Worm (Caenorhabditis elegans) whole organism, young adult: ENCODE results near the gene C23H4.8.
A peak's percentile ranks its signal among the peaks of the same experiment; 100 is the strongest.

ENCODE experiments used
- B0019.2 ChIP-seq: fragments of 200-800 bp; sonication (Bioruptor generic); conservative IDR thresholded peaks from 2 replicates; pipeline ENCODE4 v1.3.6; 2022; ENCODE audit warnings: missing genetic modification reagents, missing genetic modification characterization, missing compliant biosample characterization
- B0336.3 ChIP-seq: fragments of 200-800 bp; sonication (Bioruptor generic); IDR thresholded peaks from 2 replicates; pipeline ENCODE4 v1.3.6; 2022; ENCODE audit warnings: missing genetic modification characterization, missing compliant biosample characterization
- C17E4.6 ChIP-seq: fragments of 200-800 bp; sonication (Bioruptor generic); IDR thresholded peaks from 2 replicates; pipeline ENCODE4 v1.3.6; 2022; ENCODE audit warnings: missing genetic modification reagents, missing genetic modification characterization, missing compliant biosample characterization
- D2030.7 ChIP-seq: fragments of 200-800 bp; sonication (Bioruptor generic); IDR thresholded peaks from 2 replicates; pipeline ENCODE4 v1.3.6; 2022; ENCODE audit warnings: missing genetic modification reagents, missing genetic modification characterization, missing compliant biosample characterization
- F10E7.11 ChIP-seq: sonication (generic microtip); optimal IDR thresholded peaks from 2 replicates; lab custom pipeline; 2017; ENCODE audit warnings: mild to moderate bottlenecking, missing genetic modification characterization, moderate library complexity, missing compliant biosample characterization
- F22D6.2 ChIP-seq: sonication (generic microtip); optimal IDR thresholded peaks from 2 replicates; lab custom pipeline; 2016; ENCODE audit warnings: mild to moderate bottlenecking, missing genetic modification characterization, missing compliant biosample characterization
- F23B12.7 ChIP-seq: sonication (generic microtip); optimal IDR thresholded peaks from 2 replicates; lab custom pipeline; 2017; ENCODE audit warnings: missing genetic modification characterization, mild to moderate bottlenecking, missing compliant biosample characterization, antibody characterized with exemption, moderate library complexity; ENCODE audit not compliant: insufficient read depth
- F52B5.7 ChIP-seq: sonication (generic microtip); optimal IDR thresholded peaks from 2 replicates; lab custom pipeline; 2016; ENCODE audit warnings: mild to moderate bottlenecking, missing genetic modification characterization, missing compliant biosample characterization
- F57C9.4 ChIP-seq: sonication (generic microtip); optimal IDR thresholded peaks from 2 replicates; lab custom pipeline; 2017; ENCODE audit warnings: mild to moderate bottlenecking, missing genetic modification characterization, missing compliant biosample characterization
- K11D2.4 ChIP-seq: fragments of 200-800 bp; sonication (Bioruptor generic); IDR thresholded peaks from 2 replicates; pipeline ENCODE4 v1.3.6; 2022; ENCODE audit warnings: missing genetic modification reagents, missing genetic modification characterization, missing compliant biosample characterization
- K12H6.12 ChIP-seq: fragments of 200-800 bp; sonication (Bioruptor generic); optimal IDR thresholded peaks from 2 replicates; lab custom pipeline; 2018; ENCODE audit warnings: mild to moderate bottlenecking, missing genetic modification characterization, missing compliant biosample characterization
- Y53G8AR.9 ChIP-seq: fragments of 200-800 bp; sonication (Bioruptor generic); conservative IDR thresholded peaks from 2 replicates; pipeline ENCODE4 v1.3.6; 2022; ENCODE audit warnings: missing genetic modification reagents, missing genetic modification characterization, missing compliant biosample characterization
- Y56A3A.18 ChIP-seq: fragments of 200-800 bp; sonication (Bioruptor generic); IDR thresholded peaks from 2 replicates; pipeline ENCODE4 v1.3.6; 2022; ENCODE audit warnings: missing genetic modification reagents, missing genetic modification characterization, missing compliant biosample characterization
- Y95B8A.8 ChIP-seq: fragments of 200-800 bp; sonication (Bioruptor generic); IDR thresholded peaks from 2 replicates; pipeline ENCODE4 v1.3.6; 2022; ENCODE audit warnings: missing genetic modification reagents, missing genetic modification characterization, missing compliant biosample characterization
- ama-1 ChIP-seq, 3 experiments: fragments of 150-350 bp in 1 of 3; sonication (generic microtip) in 2 of 3; optimal IDR thresholded peaks; 2 replicates each; lab custom pipeline; 2014 to 2018; ENCODE audit warnings: missing biosample characterization in 2 of 3, missing genetic modification characterization in 2 of 3, missing genetic modification reagents in 2 of 3
- attf-6 ChIP-seq: fragments of 200-800 bp; sonication (Bioruptor generic); IDR thresholded peaks from 2 replicates; pipeline ENCODE4 v1.3.6; 2022; ENCODE audit warnings: missing genetic modification reagents, missing genetic modification characterization, missing compliant biosample characterization
- cebp-1 ChIP-seq, 2 experiments: fragments of 200-800 bp in 1 of 2; sonication (Bioruptor generic) in 1 of 2; sonication (generic microtip) in 1 of 2; IDR thresholded peaks in 1 of 2; optimal IDR thresholded peaks in 1 of 2; 2 replicates each; pipeline versions ENCODE4 v1.3.6 to Lab custom; 2017 to 2022; ENCODE audit warnings: missing compliant biosample characterization in 2 of 2, missing genetic modification characterization in 2 of 2, mild to moderate bottlenecking in 1 of 2, missing genetic modification reagents in 1 of 2, moderate library complexity in 1 of 2
- cebp-2 ChIP-seq: fragments of 200-800 bp; sonication (Bioruptor generic); IDR thresholded peaks from 2 replicates; pipeline ENCODE4 v1.3.6; 2022; ENCODE audit warnings: missing genetic modification characterization, missing compliant biosample characterization
- ceh-40 ChIP-seq: fragments of 200-800 bp; sonication (Bioruptor generic); IDR thresholded peaks from 2 replicates; pipeline ENCODE4 v1.3.6; 2022; ENCODE audit warnings: missing genetic modification characterization, missing compliant biosample characterization
- chd-7 ChIP-seq: sonication (generic microtip); optimal IDR thresholded peaks from 2 replicates; lab custom pipeline; 2016; ENCODE audit warnings: mild to moderate bottlenecking, missing genetic modification characterization, moderate library complexity, missing compliant biosample characterization
- dpl-1 ChIP-seq: fragments of 150-350 bp; optimal IDR thresholded peaks from 2 replicates; lab custom pipeline; 2014; ENCODE audit warnings: missing biosample characterization, missing genetic modification reagents, missing genetic modification characterization
- egl-18 ChIP-seq: fragments of 200-800 bp; sonication (Bioruptor generic); IDR thresholded peaks from 2 replicates; pipeline ENCODE4 v1.3.6; 2022; ENCODE audit warnings: missing genetic modification reagents, missing genetic modification characterization, missing compliant biosample characterization
- ekl-4 ChIP-seq: fragments of 200-800 bp; sonication (Bioruptor generic); IDR thresholded peaks from 2 replicates; pipeline ENCODE4 v1.3.6; 2022; ENCODE audit warnings: missing genetic modification reagents, missing genetic modification characterization, missing compliant biosample characterization
- hrde-1 ChIP-seq: sonication (generic microtip); optimal IDR thresholded peaks from 2 replicates; lab custom pipeline; 2016; ENCODE audit warnings: missing genetic modification characterization, mild to moderate bottlenecking, missing compliant biosample characterization, moderate library complexity, missing genotype, missing genetic modification reagents, borderline replicate concordance
- hsf-1 ChIP-seq: fragments of 200-800 bp; sonication (Bioruptor generic); IDR thresholded peaks from 2 replicates; pipeline ENCODE4 v1.3.6; 2022; ENCODE audit warnings: missing genetic modification reagents, missing genetic modification characterization, missing compliant biosample characterization
- lag-1 ChIP-seq: fragments of 200-800 bp; sonication (Bioruptor generic); IDR thresholded peaks from 2 replicates; pipeline ENCODE4 v1.3.6; 2022; ENCODE audit warnings: missing genetic modification reagents, missing genetic modification characterization, missing compliant biosample characterization
- lin-26 ChIP-seq: fragments of 200-800 bp; sonication (Bioruptor generic); IDR thresholded peaks from 2 replicates; pipeline ENCODE4 v1.3.6; 2022; ENCODE audit warnings: missing genetic modification reagents, missing genetic modification characterization, missing compliant biosample characterization
- lin-54 ChIP-seq: fragments of 200-800 bp; sonication (Bioruptor generic); optimal IDR thresholded peaks from 2 replicates; lab custom pipeline; 2018; ENCODE audit warnings: mild to moderate bottlenecking, missing genetic modification characterization, missing compliant biosample characterization
- lsy-27 ChIP-seq: sonication (generic microtip); optimal IDR thresholded peaks from 2 replicates; lab custom pipeline; 2017; ENCODE audit warnings: missing genetic modification characterization, mild to moderate bottlenecking, missing compliant biosample characterization, antibody characterized with exemption, missing genotype, borderline replicate concordance; ENCODE audit not compliant: insufficient read depth
- nfya-2 ChIP-seq: fragments of 200-800 bp; sonication (Bioruptor generic); IDR thresholded peaks from 2 replicates; pipeline ENCODE4 v1.3.6; 2022; ENCODE audit warnings: missing genetic modification reagents, missing genetic modification characterization, missing compliant biosample characterization
- nfyb-1 ChIP-seq: fragments of 200-800 bp; sonication (Bioruptor generic); IDR thresholded peaks from 2 replicates; pipeline ENCODE4 v1.3.6; 2022; ENCODE audit warnings: missing genetic modification reagents, missing genetic modification characterization, missing compliant biosample characterization
- nhr-179 ChIP-seq: sonication (generic microtip); optimal IDR thresholded peaks from 2 replicates; lab custom pipeline; 2016; ENCODE audit warnings: mild to moderate bottlenecking, missing genetic modification characterization, missing compliant biosample characterization
- pbrm-1 ChIP-seq: fragments of 200-800 bp; sonication (Bioruptor generic); IDR thresholded peaks from 2 replicates; pipeline ENCODE4 v1.3.6; 2022; ENCODE audit warnings: missing genetic modification reagents, missing genetic modification characterization, missing compliant biosample characterization
- rcor-1 ChIP-seq: fragments of 200-800 bp; sonication (Bioruptor generic); IDR thresholded peaks from 2 replicates; pipeline ENCODE4 v1.3.6; 2022; ENCODE audit warnings: missing genetic modification reagents, missing genetic modification characterization, missing compliant biosample characterization
- repo-1 ChIP-seq: sonication (generic microtip); optimal IDR thresholded peaks from 2 replicates; lab custom pipeline; 2017; ENCODE audit warnings: mild to moderate bottlenecking, missing genetic modification characterization, missing compliant biosample characterization
- rpc-1 ChIP-seq, 2 experiments: fragments of 150-350 bp in 1 of 2; sonication (generic microtip) in 1 of 2; optimal IDR thresholded peaks; 2 replicates each; lab custom pipeline; 2014 to 2018; ENCODE audit warnings: missing biosample characterization in 1 of 2, missing genetic modification characterization in 1 of 2, missing genetic modification reagents in 1 of 2, missing genotype in 1 of 2
- sdz-38 ChIP-seq: sonication (generic microtip); optimal IDR thresholded peaks from 2 replicates; lab custom pipeline; 2016; ENCODE audit warnings: missing genotype, missing genetic modification characterization, missing compliant biosample characterization
- sptf-2 ChIP-seq: fragments of 200-800 bp; sonication (Bioruptor generic); optimal IDR thresholded peaks from 2 replicates; lab custom pipeline; 2018; ENCODE audit warnings: mild to moderate bottlenecking, missing genetic modification characterization, missing compliant biosample characterization
- tbp1 ChIP-seq: fragments of 200-800 bp; sonication (Bioruptor generic); optimal IDR thresholded peaks from 2 replicates; lab custom pipeline; 2018; ENCODE audit warnings: mild to moderate bottlenecking, missing genetic modification characterization, missing compliant biosample characterization
- tbx-9 ChIP-seq: sonication (generic microtip); optimal IDR thresholded peaks from 2 replicates; lab custom pipeline; 2016; ENCODE audit warnings: borderline replicate concordance, missing genetic modification characterization, inconsistent platforms, missing compliant biosample characterization
- unc-62 ChIP-seq: fragments of 150-350 bp; optimal IDR thresholded peaks from 2 replicates; lab custom pipeline; 2014; ENCODE audit warnings: missing biosample characterization, missing genetic modification reagents, missing genetic modification characterization
- ztf-18 ChIP-seq: sonication (generic microtip); optimal IDR thresholded peaks from 2 replicates; lab custom pipeline; 2016; ENCODE audit warnings: missing genotype, mild to moderate bottlenecking, missing genetic modification characterization, missing compliant biosample characterization
- ztf-26 ChIP-seq: sonication (generic microtip); optimal IDR thresholded peaks from 2 replicates; lab custom pipeline; 2017; ENCODE audit warnings: missing genetic modification characterization, missing compliant biosample characterization

C23H4.8 gene

DNA sequence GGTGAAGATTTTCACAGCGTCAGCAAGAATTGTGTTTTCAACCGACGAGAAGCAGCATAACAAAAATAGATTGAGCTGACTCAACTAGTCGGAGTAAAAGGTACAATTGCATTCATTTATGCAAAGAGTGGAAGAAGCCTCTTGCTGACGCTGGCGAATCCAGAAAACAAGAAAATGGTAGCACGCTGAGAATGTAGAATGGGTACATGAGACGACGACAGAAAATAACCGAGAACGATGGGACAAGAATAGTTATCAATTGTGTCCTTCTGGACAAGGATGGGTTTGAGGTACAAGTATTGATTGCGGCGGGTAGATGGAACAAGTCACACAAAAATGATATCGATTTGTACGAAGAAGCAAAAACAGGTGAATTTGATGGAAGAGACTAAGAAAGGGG lies 47.7 kb upstream of the C23H4.8 start:
- 0 out of 2 replicates have a peak, but pooled peaks have one; percentile 18 for TF ChIP-seq C17E4.6 (GFP tag; lab: Robert Waterston, UW)
- 0 out of 2 replicates have a peak, but pooled peaks have one; percentile 48 for TF ChIP-seq attf-6 (GFP tag; lab: Robert Waterston, UW)
- TF ChIP-seq nfya-2 (GFP tag; lab: Robert Waterston, UW): 0 out of 2 replicates have a peak, but pooled peaks have one; percentile 16
- TF ChIP-seq chd-7: peak; percentile 34
- TF ChIP-seq K12H6.12 (tag; lab: Kevin White, UChicago): no peak
- 0 out of 2 replicates have a peak, but pooled peaks have one; percentile 9 for TF ChIP-seq Y53G8AR.9
- TF ChIP-seq unc-62 (GFP tag; lab: Kevin White, UChicago): no peak
- 0 out of 2 replicates have a peak, but pooled peaks have one; percentile 16 for TF ChIP-seq nfyb-1
- peak; percentile 53; the same call in 1 of the 2 replicates for TF ChIP-seq egl-18 (GFP tag; lab: Robert Waterston, UW)

DNA sequence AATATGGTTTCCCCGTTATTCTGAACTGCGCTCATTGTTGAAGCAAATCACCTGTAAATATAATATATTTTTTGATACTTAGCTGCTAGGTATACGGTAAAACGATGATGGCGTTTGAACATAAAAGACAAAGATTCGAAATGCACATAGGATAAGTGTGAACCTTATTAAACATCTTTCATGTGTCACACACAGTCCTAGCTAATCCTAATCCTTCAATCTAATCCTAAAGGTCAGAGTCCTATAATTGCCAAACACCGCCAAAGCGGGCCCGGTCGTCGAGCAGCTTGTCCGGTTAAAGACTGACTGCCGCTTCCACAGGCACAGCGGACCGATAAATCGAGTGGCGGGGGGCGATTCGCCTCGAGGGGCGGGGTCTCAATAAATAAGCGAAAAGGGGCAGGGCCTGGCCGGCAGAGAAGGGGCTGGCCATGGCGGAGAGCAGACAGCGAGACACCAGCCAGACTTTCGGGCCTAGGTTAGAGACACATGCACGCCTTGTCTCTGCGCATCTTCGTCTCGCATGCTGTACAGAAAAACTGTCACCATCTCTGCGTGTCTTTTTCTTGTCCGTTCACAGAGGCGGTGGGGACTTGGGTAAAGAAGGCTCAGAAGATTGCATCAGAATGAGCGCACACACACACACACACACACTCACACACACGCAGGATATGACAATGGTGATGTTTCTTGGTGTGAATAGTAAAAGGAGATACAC lies 45.3 kb upstream of the C23H4.8 start, which contains the start of gene F57G12.1:
Gene F57G12.1 (minus strand): TSS at position 51 of the 718 bp plus-strand sequence.
- TF ChIP-seq K11D2.4 (peak; percentile 57; the same call in 1 of the 2 replicates), F57C9.4 (no peak), lin-54 (GFP tag; lab: Kevin White, UChicago) (no peak), nhr-179 (tag; lab: Kevin White, UChicago) (no peak), cebp-2 (no peak), F22D6.2 (tag; lab: Kevin White, UChicago) (no peak), hrde-1 (tag; lab: Kevin White, UChicago) (no peak), ekl-4 (0 out of 2 replicates have a peak, but pooled peaks have one; percentile 46), sptf-2 (GFP tag; lab: Kevin White, UChicago) (peak; percentile 82), pbrm-1 (GFP tag; lab: Robert Waterston, UW) (0 out of 2 replicates have a peak, but pooled peaks have one; percentile 47), F10E7.11 (tag; lab: Kevin White, UChicago) (no peak), lin-26 (GFP tag; lab: Robert Waterston, UW) (no peak), F23B12.7 (tag; lab: Kevin White, UChicago) (peak; percentile 1), B0336.3 (peak; percentile 58; the same call in 1 of the 2 replicates), B0019.2 (GFP tag; lab: Robert Waterston, UW) (no peak), unc-62 (GFP tag; lab: Kevin White, UChicago) (peak; percentile 59), ceh-40 (GFP tag; lab: Robert Waterston, UW) (no peak), ztf-26 (tag; lab: Kevin White, UChicago) (peak; percentile 16), lsy-27 (peak; percentile 24), rcor-1 (GFP tag; lab: Robert Waterston, UW) (peak; percentile 22; the same call in 1 of the 2 replicates), cebp-1 (GFP tag; IDR thresholded peaks at IDR 0.05; lab: Robert Waterston, UW) (0 out of 2 replicates have a peak, but pooled peaks have one; percentile 14), cebp-1 (tag; optimal IDR thresholded peaks at IDR 0.05; lab: Kevin White, UChicago) (peak; percentile 80), tbx-9 (tag; lab: Kevin White, UChicago) (no peak), repo-1 (tag; lab: Kevin White, UChicago) (peak; percentile 28), Y56A3A.18 (GFP tag; lab: Robert Waterston, UW) (peak; percentile 55; the same call in 1 of the 2 replicates), lag-1 (GFP tag; lab: Robert Waterston, UW) (no peak), attf-6 (GFP tag; lab: Robert Waterston, UW) (0 out of 2 replicates have a peak, but pooled peaks have one; percentile 12), F52B5.7 (peak; percentile 63), rpc-1 (optimal IDR thresholded peaks at IDR 0.05; lab: Kevin White, UChicago) (no peak), rpc-1 (tag; optimal IDR thresholded peaks at IDR 0.05; lab: Kevin White, UChicago) (no peak), sdz-38 (tag; lab: Kevin White, UChicago) (peak; percentile 38), ama-1 (optimal IDR thresholded peaks at IDR 0.05; lab: Kevin White, UChicago) (no peak), ama-1 (GFP tag; optimal IDR thresholded peaks at IDR 0.05; lab: Kevin White, UChicago) (no peak), hsf-1 (GFP tag; lab: Robert Waterston, UW) (no peak), Y95B8A.8 (no peak), tbp1 (GFP tag; lab: Kevin White, UChicago) (peak; percentile 46), D2030.7 (0 out of 2 replicates have a peak, but pooled peaks have one; percentile 28), dpl-1 (GFP tag; lab: Kevin White, UChicago) (no peak), ztf-18 (tag; lab: Kevin White, UChicago) (no peak)
